Worm (Caenorhabditis elegans) whole organism, late embryonic: Measurements from ENCODE around the gene col-38.

Source experiments
- C38D4.7 ChIP-seq: fragments of 200-800 bp; sonication (Bioruptor generic); optimal IDR thresholded peaks from 2 replicates; lab custom pipeline; 2018; ENCODE audit warnings: mild to moderate bottlenecking, missing genetic modification characterization, moderate library complexity, missing compliant biosample characterization
- K09A11.1 ChIP-seq: sonication (generic microtip); optimal IDR thresholded peaks from 2 replicates; lab custom pipeline; 2017; ENCODE audit warnings: antibody characterized with exemption, mild to moderate bottlenecking, missing genetic modification characterization, missing compliant biosample characterization; ENCODE audit not compliant: insufficient read depth
- ceh-14 ChIP-seq: sonication (generic microtip); optimal IDR thresholded peaks from 2 replicates; lab custom pipeline; 2016; ENCODE audit warnings: missing genotype, missing genetic modification characterization, missing compliant biosample characterization
- ceh-19 ChIP-seq: fragments of 200-800 bp; sonication (Bioruptor generic); optimal IDR thresholded peaks from 2 replicates; lab custom pipeline; 2018; ENCODE audit warnings: mild to moderate bottlenecking, missing genetic modification characterization, missing compliant biosample characterization
- ceh-22 ChIP-seq: sonication (generic microtip); optimal IDR thresholded peaks from 2 replicates; lab custom pipeline; 2017; ENCODE audit warnings: missing biosample characterization, missing genetic modification characterization
- ceh-24 ChIP-seq: sonication (generic microtip); optimal IDR thresholded peaks from 2 replicates; lab custom pipeline; 2016; ENCODE audit warnings: mild to moderate bottlenecking, missing genetic modification characterization, missing compliant biosample characterization
- ceh-9 ChIP-seq: sonication (generic microtip); optimal IDR thresholded peaks from 2 replicates; lab custom pipeline; 2016; ENCODE audit warnings: mild to moderate bottlenecking, missing genetic modification characterization, inconsistent platforms, missing compliant biosample characterization
- che-1 ChIP-seq: sonication (generic microtip); optimal IDR thresholded peaks from 2 replicates; lab custom pipeline; 2016; ENCODE audit warnings: mild to moderate bottlenecking, missing genetic modification characterization, missing compliant biosample characterization
- dve-1 ChIP-seq: sonication (generic microtip); optimal IDR thresholded peaks from 2 replicates; lab custom pipeline; 2017; ENCODE audit warnings: antibody characterized with exemption, mild to moderate bottlenecking, missing genetic modification characterization, missing compliant biosample characterization
- elt-2 ChIP-seq: sonication (generic microtip); optimal IDR thresholded peaks from 2 replicates; lab custom pipeline; 2016; ENCODE audit warnings: missing genetic modification reagents, missing genetic modification characterization, missing compliant biosample characterization
- elt-4 ChIP-seq: sonication (generic microtip); optimal IDR thresholded peaks from 2 replicates; lab custom pipeline; 2016; ENCODE audit warnings: missing genetic modification characterization, missing compliant biosample characterization
- eyg-1 ChIP-seq: sonication (generic microtip); optimal IDR thresholded peaks from 2 replicates; lab custom pipeline; 2016; ENCODE audit warnings: missing genotype, missing genetic modification characterization, missing compliant biosample characterization
- fax-1 ChIP-seq: sonication (generic microtip); optimal IDR thresholded peaks from 2 replicates; lab custom pipeline; 2016; ENCODE audit warnings: missing genotype, missing genetic modification characterization, missing compliant biosample characterization
- fkh-10 ChIP-seq: fragments of 150-350 bp; optimal IDR thresholded peaks from 2 replicates; lab custom pipeline; 2014; ENCODE audit warnings: missing biosample characterization, missing genetic modification reagents, missing genetic modification characterization
- gmeb-2 ChIP-seq: sonication (generic microtip); optimal IDR thresholded peaks from 2 replicates; lab custom pipeline; 2016; ENCODE audit warnings: missing genetic modification characterization, inconsistent platforms, missing compliant biosample characterization
- lim-6 ChIP-seq: sonication (generic microtip); optimal IDR thresholded peaks from 2 replicates; lab custom pipeline; 2016; ENCODE audit warnings: missing genetic modification characterization, missing compliant biosample characterization
- nhr-232 ChIP-seq: sonication (generic microtip); optimal IDR thresholded peaks from 2 replicates; lab custom pipeline; 2016; ENCODE audit warnings: missing genetic modification characterization, missing compliant biosample characterization
- npax-4 ChIP-seq: sonication (generic microtip); optimal IDR thresholded peaks from 2 replicates; lab custom pipeline; 2016; ENCODE audit warnings: missing genetic modification characterization, missing compliant biosample characterization
- pat-9 ChIP-seq: fragments of 200-800 bp; sonication (Bioruptor generic); optimal IDR thresholded peaks from 2 replicates; lab custom pipeline; 2018; ENCODE audit warnings: mild to moderate bottlenecking, missing genetic modification characterization, moderate library complexity, missing compliant biosample characterization
- pax-1 ChIP-seq: fragments of 150-350 bp; optimal IDR thresholded peaks from 2 replicates; lab custom pipeline; 2014; ENCODE audit warnings: missing biosample characterization, missing genetic modification characterization
- pha-2 ChIP-seq: sonication (generic microtip); optimal IDR thresholded peaks from 2 replicates; lab custom pipeline; 2017; ENCODE audit warnings: mild to moderate bottlenecking, missing genetic modification characterization, missing compliant biosample characterization
- pha-4 ChIP-seq: fragments of 150-350 bp; optimal IDR thresholded peaks from 2 replicates; lab custom pipeline; 2018; ENCODE audit warnings: missing biosample characterization, missing genetic modification reagents, missing genetic modification characterization
- pqm-1 ChIP-seq: sonication (generic microtip); optimal IDR thresholded peaks from 2 replicates; lab custom pipeline; 2016; ENCODE audit warnings: missing genetic modification characterization, missing compliant biosample characterization
- pros-1 ChIP-seq: fragments of 150-350 bp; optimal IDR thresholded peaks from 2 replicates; lab custom pipeline; 2014; ENCODE audit warnings: missing biosample characterization, missing genetic modification reagents, missing genetic modification characterization
- ref-2 ChIP-seq: sonication (generic microtip); optimal IDR thresholded peaks from 2 replicates; lab custom pipeline; 2016; ENCODE audit warnings: missing genetic modification characterization, missing compliant biosample characterization
- rnt-1 ChIP-seq: sonication (generic microtip); optimal IDR thresholded peaks from 2 replicates; lab custom pipeline; 2016; ENCODE audit warnings: missing genetic modification characterization, missing compliant biosample characterization
- sdc-2 ChIP-seq: sonication (generic microtip); optimal IDR thresholded peaks from 2 replicates; lab custom pipeline; 2016; ENCODE audit warnings: missing genotype, missing genetic modification characterization, missing compliant biosample characterization
- sox-4 ChIP-seq: sonication (generic microtip); optimal IDR thresholded peaks from 2 replicates; lab custom pipeline; 2017; ENCODE audit warnings: mild to moderate bottlenecking, missing genetic modification characterization, inconsistent platforms, missing compliant biosample characterization
- syd-9 ChIP-seq: sonication (generic microtip); optimal IDR thresholded peaks from 2 replicates; lab custom pipeline; 2016; ENCODE audit warnings: mild to moderate bottlenecking, missing genetic modification characterization, moderate library complexity, missing compliant biosample characterization
- tbx-7 ChIP-seq: sonication (generic microtip); optimal IDR thresholded peaks from 2 replicates; lab custom pipeline; 2016; ENCODE audit warnings: missing genotype, missing genetic modification characterization, missing compliant biosample characterization
- unc-3 ChIP-seq, 2 experiments: fragments of 200-800 bp in 1 of 2; sonication (Bioruptor generic) in 1 of 2; sonication (generic microtip) in 1 of 2; conservative IDR thresholded peaks in 1 of 2; optimal IDR thresholded peaks in 1 of 2; 2 replicates each; pipeline versions ENCODE4 v1.3.6 to Lab custom; 2016 to 2022; ENCODE audit warnings: missing compliant biosample characterization in 2 of 2, missing genetic modification characterization in 2 of 2, missing genetic modification reagents in 1 of 2
- unc-42 ChIP-seq: sonication (generic microtip); optimal IDR thresholded peaks from 2 replicates; lab custom pipeline; 2016; ENCODE audit warnings: missing genotype, missing genetic modification characterization, missing compliant biosample characterization
- unc-55 ChIP-seq: sonication (generic microtip); optimal IDR thresholded peaks from 2 replicates; lab custom pipeline; 2017; ENCODE audit warnings: missing biosample characterization, missing genetic modification reagents, missing genetic modification characterization
- zip-5 ChIP-seq: sonication (generic microtip); optimal IDR thresholded peaks from 2 replicates; lab custom pipeline; 2016; ENCODE audit warnings: missing genetic modification characterization, missing compliant biosample characterization

Gene col-38

ce11 chrII:8569038-8569977 is at the start of gene col-38, which contains the start of gene rpl-5 (continued):
- TF ChIP-seq sdc-2 (tag; lab: Kevin White, UChicago) = no peak
- no peak for TF ChIP-seq lim-6 (tag; lab: Kevin White, UChicago)
- TF ChIP-seq C38D4.7 (GFP tag; lab: Kevin White, UChicago) = no peak
- peak; percentile 64 for TF ChIP-seq elt-2 (tag; lab: Kevin White, UChicago)
- peak; percentile 10 for TF ChIP-seq pros-1 (tag; lab: Kevin White, UChicago)
- TF ChIP-seq ceh-19 (GFP tag; lab: Kevin White, UChicago) = no peak

ce11 chrII:8617516-8617915 is 48.6 kb upstream of the col-38 start, which contains the start of gene chhy-1:
chhy-1 (minus strand) TSS chrII:8617616.
- TF ChIP-seq ref-2 = no peak
- TF ChIP-seq pat-9 (tag; lab: Kevin White, UChicago) = no peak
- no peak for TF ChIP-seq gmeb-2 (tag; lab: Kevin White, UChicago)
- no peak for TF ChIP-seq ceh-22 (tag; lab: Kevin White, UChicago)
- TF ChIP-seq tbx-7 (tag; lab: Kevin White, UChicago) = no peak
- TF ChIP-seq npax-4 = no peak
- no peak for TF ChIP-seq unc-42 (tag; lab: Kevin White, UChicago)
- TF ChIP-seq C38D4.7 (GFP tag; lab: Kevin White, UChicago) = no peak
- TF ChIP-seq rnt-1 (tag; lab: Kevin White, UChicago) = no peak
- TF ChIP-seq ceh-14 = no peak
- no peak for TF ChIP-seq eyg-1
- TF ChIP-seq ceh-24 (tag; lab: Kevin White, UChicago) = no peak
- no peak for TF ChIP-seq ceh-9
- TF ChIP-seq unc-3 (GFP tag; conservative IDR thresholded peaks at IDR 0.05; lab: Robert Waterston, UW) = no peak
- no peak for TF ChIP-seq unc-3 (tag; optimal IDR thresholded peaks at IDR 0.05; lab: Kevin White, UChicago)
- TF ChIP-seq, all 69 proteins: peak for 0

ce11 chrII:8616155-8616554 is 47.3 kb upstream of the col-38 start:
- TF ChIP-seq fkh-10 = no peak
- TF ChIP-seq pha-4 = no peak
- no peak for TF ChIP-seq ceh-24 (tag; lab: Kevin White, UChicago)
- TF ChIP-seq pha-2 = no peak
- no peak for TF ChIP-seq sox-4 (tag; lab: Kevin White, UChicago)
- no peak for TF ChIP-seq pax-1 (tag; lab: Kevin White, UChicago)
- TF ChIP-seq zip-5 (tag; lab: Kevin White, UChicago) = no peak
- no peak for TF ChIP-seq dve-1

- TF ChIP-seq K09A11.1 (no peak), che-1 (tag; lab: Kevin White, UChicago) (no peak), unc-55 (no peak), lim-6 (tag; lab: Kevin White, UChicago) (no peak), elt-4 (tag; lab: Kevin White, UChicago) (no peak), ceh-9 (no peak), syd-9 (tag; lab: Kevin White, UChicago) (no peak), fax-1 (tag; lab: Kevin White, UChicago) (no peak), nhr-232 (tag; lab: Kevin White, UChicago) (no peak), ref-2 (no peak), pqm-1 (tag; lab: Kevin White, UChicago) (no peak)
Measured at ce11 chrII:8612470-8612869, 43.6 kb upstream of the col-38 start, which contains the start of gene T22C8.1. T22C8.1 (plus strand) TSS chrII:8612770.
